Fruit fly (Drosophila melanogaster): ENCODE results near the gene pasha.

Gene pasha

DNA sequence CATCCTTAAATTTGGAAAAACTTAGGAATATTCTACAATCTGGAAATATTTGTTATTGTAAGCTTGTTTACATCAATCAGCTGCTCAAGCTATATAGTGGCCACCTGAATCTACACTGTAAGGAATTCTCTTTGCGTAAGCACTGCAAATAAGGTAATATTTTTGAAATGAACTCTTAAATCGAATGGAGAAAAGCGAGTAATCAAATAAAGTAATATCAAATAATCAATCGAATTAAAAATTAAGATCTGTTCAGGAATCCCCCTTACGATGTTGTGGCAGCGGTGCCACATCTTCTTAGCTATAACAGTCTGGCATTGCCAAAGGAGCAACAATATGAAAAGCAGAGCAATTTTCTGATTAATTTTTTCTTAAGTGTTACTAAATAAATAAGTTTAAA lies 1.8 kb upstream of the pasha start, which contains the start of the genes Mnat9 and CG1792 (continued):
- TF ChIP-seq Hmr (GFP tag; optimal IDR thresholded peaks at IDR 0.05) (peak; percentile 98), Spps (tag; optimal IDR thresholded peaks at IDR 0.05) (peak; percentile 95), eve (GFP tag; optimal IDR thresholded peaks at IDR 0.05) (no peak), dpn (GFP tag; optimal IDR thresholded peaks at IDR 0.05) (peak; percentile 99), esg (GFP tag; conservative IDR thresholded peaks at IDR 0.05) (peak; percentile 99), CG9876 (GFP tag; optimal IDR thresholded peaks at IDR 0.05) (peak; percentile 98), CG18599 (GFP tag; optimal IDR thresholded peaks at IDR 0.05) (peak; percentile 98), CG2199 (GFP tag; IDR thresholded peaks at IDR 0.05) (peak; percentile 99), HLHmδ (GFP tag; optimal IDR thresholded peaks at IDR 0.05) (no peak), Jarid2 (GFP tag; optimal IDR thresholded peaks at IDR 0.05) (peak; percentile 88), gt (GFP tag; IDR thresholded peaks at IDR 0.05) (peak; percentile 96), chinmo (GFP tag; IDR thresholded peaks at IDR 0.05; ENCODE audit: partially characterized antibody) (no peak), CG13123 (GFP tag; optimal IDR thresholded peaks at IDR 0.05) (peak; percentile 97), Vsx1 (GFP tag; optimal IDR thresholded peaks at IDR 0.05) (peak; percentile 88), CG11456 (GFP tag; IDR thresholded peaks at IDR 0.05) (peak; percentile 100), Hr39 (optimal IDR thresholded peaks at IDR 0.05) (no peak), Abd-B (GFP tag; optimal IDR thresholded peaks at IDR 0.05) (peak; percentile 99), CG1233 (GFP tag; optimal IDR thresholded peaks at IDR 0.05) (peak; percentile 99), CG7745 (tag; optimal IDR thresholded peaks at IDR 0.05) (peak; percentile 33), Ets65A (GFP tag) (peak; percentile 100), ems (GFP tag; optimal IDR thresholded peaks at IDR 0.05) (peak; percentile 96), HLH54F (GFP tag; optimal IDR thresholded peaks at IDR 0.05) (peak; percentile 99), jing (GFP tag; optimal IDR thresholded peaks at IDR 0.05) (peak; percentile 98), dm (GFP tag; optimal IDR thresholded peaks at IDR 0.05) (peak; percentile 97), inv (GFP tag; IDR thresholded peaks at IDR 0.05; ENCODE audit: partially characterized antibody) (no peak), Opbp (GFP tag; IDR thresholded peaks at IDR 0.05; ENCODE audit: partially characterized antibody) (peak; percentile 47; the same call in 1 of the 3 replicates), CG32532 (GFP tag; IDR thresholded peaks at IDR 0.05) (peak; percentile 100), hb (GFP tag; IDR thresholded peaks at IDR 0.05; ENCODE audit: partially characterized antibody) (no peak), CG11085 (GFP tag; IDR thresholded peaks at IDR 0.05) (peak; percentile 99), CG2120 (GFP tag; optimal IDR thresholded peaks at IDR 0.05) (peak; percentile 99), CG34376 (GFP tag; optimal IDR thresholded peaks at IDR 0.05) (peak; percentile 93), Dek (tag; optimal IDR thresholded peaks at IDR 0.05) (peak; percentile 98), CG30403 (GFP tag; optimal IDR thresholded peaks at IDR 0.05) (peak; percentile 99), HmgZ (tag; optimal IDR thresholded peaks at IDR 0.05) (peak; percentile 99), gcm2 (GFP tag; optimal IDR thresholded peaks at IDR 0.05) (peak; percentile 96), NC2β (GFP tag; optimal IDR thresholded peaks at IDR 0.05) (peak; percentile 98), Dip3 (GFP tag; optimal IDR thresholded peaks at IDR 0.05) (peak; percentile 99), aop (GFP tag; IDR thresholded peaks at IDR 0.05) (peak; percentile 98), CG9215 (GFP tag; IDR thresholded peaks at IDR 0.05) (peak; percentile 96), Mrtf (GFP tag; IDR thresholded peaks at IDR 0.05) (peak; percentile 99), tx (GFP tag; optimal IDR thresholded peaks at IDR 0.05) (peak; percentile 99), pum (GFP tag; optimal IDR thresholded peaks at IDR 0.05) (peak; percentile 98), Rfx (GFP tag; IDR thresholded peaks at IDR 0.05) (peak; percentile 100), mam (GFP tag; optimal IDR thresholded peaks at IDR 0.05) (peak; percentile 99), CG12769 (tag; optimal IDR thresholded peaks at IDR 0.05) (peak; percentile 100), zf30C (GFP tag; optimal IDR thresholded peaks at IDR 0.05) (peak; percentile 83), nerfin-2 (GFP tag; IDR thresholded peaks at IDR 0.05; ENCODE audit: partially characterized antibody) (no peak)

Data from whole organism, embryonic.